Worm (Caenorhabditis elegans) whole organism, young adult: ENCODE results near the gene F42C5.4.

Source experiments
- K12H6.12 ChIP-seq: fragments of 200-800 bp; sonication (Bioruptor generic); optimal IDR thresholded peaks from 2 replicates; lab custom pipeline; 2018; ENCODE audit warnings: mild to moderate bottlenecking, missing genetic modification characterization, missing compliant biosample characterization
- atf-7 ChIP-seq: sonication (generic microtip); optimal IDR thresholded peaks from 2 replicates; lab custom pipeline; 2017; ENCODE audit warnings: mild to moderate bottlenecking, missing genetic modification characterization, missing compliant biosample characterization
- nhr-90 ChIP-seq: sonication (generic microtip); optimal IDR thresholded peaks from 2 replicates; lab custom pipeline; 2016; ENCODE audit warnings: missing genotype, mild to moderate bottlenecking, missing genetic modification characterization, missing compliant biosample characterization

DNA sequence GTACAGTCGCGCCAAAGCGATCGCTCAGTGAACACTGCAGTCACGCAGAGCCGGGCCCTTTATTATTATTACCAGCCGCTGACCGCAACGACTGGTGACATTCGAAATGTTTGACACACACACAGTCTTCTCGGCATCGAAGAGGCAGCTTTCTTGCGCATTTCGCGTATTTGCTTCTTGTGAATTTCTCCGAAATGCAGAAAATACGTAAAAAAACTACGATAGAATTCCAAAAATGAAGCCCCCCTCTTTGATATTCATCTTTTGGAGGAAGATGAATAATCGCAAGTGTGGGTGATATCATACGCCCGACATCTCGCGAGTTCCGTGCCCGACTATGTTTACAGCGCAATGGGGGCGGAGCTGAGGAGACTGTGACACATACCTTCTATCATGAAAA lies 38.7 kb downstream of the F42C5.4 start:
- no peak for TF ChIP-seq nhr-90 (tag; lab: Kevin White, UChicago)
- no peak for TF ChIP-seq atf-7 (tag; lab: Kevin White, UChicago)
- TF ChIP-seq K12H6.12 (tag; lab: Kevin White, UChicago), result no peak
